Worm (Caenorhabditis elegans): ENCODE data around the gene T11G6.3.

ce11 chrIV:10880264-10880663 lies 25.2 kb upstream of the T11G6.3 start, which contains the start of gene fipr-15:
- TF ChIP-seq ceh-45 (GFP tag; IDR thresholded peaks at IDR 0.05) (no peak), elt-4 (tag; optimal IDR thresholded peaks at IDR 0.05) (no peak), ama-1 (optimal IDR thresholded peaks at IDR 0.05) (no peak), pqm-1 (tag; optimal IDR thresholded peaks at IDR 0.05) (no peak), ceh-9 (tag; optimal IDR thresholded peaks at IDR 0.05) (no peak), mec-3 (tag; optimal IDR thresholded peaks at IDR 0.05; ENCODE audit: borderline replicate concordance) (no peak), rnt-1 (tag; optimal IDR thresholded peaks at IDR 0.05) (no peak), K02D7.2 (tag; optimal IDR thresholded peaks at IDR 0.05) (no peak), K09A11.1 (tag; optimal IDR thresholded peaks at IDR 0.05; ENCODE audit: insufficient read depth) (no peak), pat-9 (tag; optimal IDR thresholded peaks at IDR 0.05) (no peak), ceh-30 (tag; optimal IDR thresholded peaks at IDR 0.05) (no peak), hlh-8 (tag; optimal IDR thresholded peaks at IDR 0.05) (no peak)

Data from whole organism, late embryonic.